Fruit fly (Drosophila melanogaster) whole organism, adult: ENCODE data around the gene CG32712.

Experiments
- CG12768 ChIP-seq: fragments of 200-800 bp; sonication (Bioruptor generic); optimal IDR thresholded peaks from 2 replicates; lab custom pipeline; 2017; ENCODE audit warnings: missing biosample characterization, missing genetic modification characterization, mild to moderate bottlenecking, moderate library complexity, missing genetic modification reagents
- CG33017 ChIP-seq: fragments of 200-800 bp; sonication (Bioruptor generic); optimal IDR thresholded peaks from 2 replicates; lab custom pipeline; 2018; ENCODE audit warnings: missing biosample characterization, mild to moderate bottlenecking, missing genetic modification characterization, moderate library complexity
- Crg-1 ChIP-seq: fragments of 200-800 bp; sonication (Bioruptor generic); optimal IDR thresholded peaks from 2 replicates; lab custom pipeline; 2016; ENCODE audit warnings: missing biosample characterization, missing genetic modification characterization
- cnc ChIP-seq, 2 experiments: fragments of >200 bp; optimal IDR thresholded peaks; 2 replicates each; lab custom pipeline; 2017
- kay ChIP-seq: fragments of 200-800 bp; sonication (Bioruptor generic); peaks from one replicate; lab custom pipeline; 2016; ENCODE audit warnings: missing biosample characterization, missing genetic modification characterization, borderline replicate concordance
- tj ChIP-seq: fragments of 200-800 bp; sonication (Bioruptor generic); optimal IDR thresholded peaks from 3 replicates; lab custom pipeline; 2017; ENCODE audit warnings: missing biosample characterization, mild to moderate bottlenecking, missing genetic modification characterization, moderate library complexity
- toe ChIP-seq: fragments of 200-800 bp; sonication (Bioruptor generic); optimal IDR thresholded peaks from 2 replicates; lab custom pipeline; 2016; ENCODE audit warnings: missing biosample characterization, missing genetic modification characterization

DNA sequence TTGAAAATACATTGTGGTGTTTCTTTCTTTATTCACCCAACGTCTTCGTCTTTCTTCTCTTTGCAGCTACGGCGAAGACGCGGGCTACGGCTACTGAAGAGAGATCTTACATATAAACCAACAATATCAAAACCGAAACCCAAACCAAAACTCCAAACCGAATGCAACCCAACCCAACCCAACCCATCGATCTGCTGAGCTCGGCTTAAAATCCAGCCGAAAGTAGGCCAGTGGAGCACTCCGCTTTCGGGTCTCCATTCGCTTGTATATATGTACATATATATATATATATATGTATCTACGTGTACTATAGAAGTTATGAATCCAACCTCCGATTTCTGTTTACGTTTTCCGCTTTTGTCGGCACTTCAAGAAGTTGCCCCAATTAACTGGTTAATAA, 42.0 kb upstream of the CG32712 start:
- TF ChIP-seq cnc (optimal IDR thresholded peaks at IDR 0.05; lab: Kevin White, UChicago) (no peak), toe (GFP tag; lab: Kevin White, UChicago) (no peak), CG33017 (tag; lab: Kevin White, UChicago) (no peak), Crg-1 (GFP tag; lab: Kevin White, UChicago) (no peak), tj (GFP tag; lab: Kevin White, UChicago) (peak; percentile 93), CG12768 (GFP tag; lab: Kevin White, UChicago) (no peak), kay (GFP tag; lab: Kevin White, UChicago) (no peak)
